Worm (Caenorhabditis elegans) whole organism, young adult: ENCODE data around the gene Y54F10AM.8.

ENCODE experiments used
- D2030.7 ChIP-seq: fragments of 200-800 bp; sonication (Bioruptor generic); IDR thresholded peaks from 2 replicates; pipeline ENCODE4 v1.3.6; 2022; ENCODE audit warnings: missing genetic modification reagents, missing genetic modification characterization, missing compliant biosample characterization
- F57C9.4 ChIP-seq: sonication (generic microtip); optimal IDR thresholded peaks from 2 replicates; lab custom pipeline; 2017; ENCODE audit warnings: mild to moderate bottlenecking, missing genetic modification characterization, missing compliant biosample characterization
- K12H6.12 ChIP-seq: fragments of 200-800 bp; sonication (Bioruptor generic); optimal IDR thresholded peaks from 2 replicates; lab custom pipeline; 2018; ENCODE audit warnings: mild to moderate bottlenecking, missing genetic modification characterization, missing compliant biosample characterization
- Y79H2A.3 ChIP-seq: fragments of 200-800 bp; sonication (Bioruptor generic); conservative IDR thresholded peaks from 2 replicates; pipeline ENCODE4 v1.3.6; 2022; ENCODE audit warnings: missing genetic modification reagents, missing genetic modification characterization, missing compliant biosample characterization
- attf-6 ChIP-seq: fragments of 200-800 bp; sonication (Bioruptor generic); IDR thresholded peaks from 2 replicates; pipeline ENCODE4 v1.3.6; 2022; ENCODE audit warnings: missing genetic modification reagents, missing genetic modification characterization, missing compliant biosample characterization
- dpl-1 ChIP-seq: fragments of 150-350 bp; optimal IDR thresholded peaks from 2 replicates; lab custom pipeline; 2014; ENCODE audit warnings: missing biosample characterization, missing genetic modification reagents, missing genetic modification characterization
- lsl-1 ChIP-seq: fragments of 200-800 bp; sonication (Bioruptor generic); optimal IDR thresholded peaks from 2 replicates; lab custom pipeline; 2018; ENCODE audit warnings: mild to moderate bottlenecking, missing genetic modification characterization, moderate library complexity, missing compliant biosample characterization
- mes-4 ChIP-seq: sonication (generic microtip); optimal IDR thresholded peaks from 2 replicates; lab custom pipeline; 2016; ENCODE audit warnings: missing genotype, missing genetic modification characterization, missing compliant biosample characterization
- nfya-2 ChIP-seq: fragments of 200-800 bp; sonication (Bioruptor generic); IDR thresholded peaks from 2 replicates; pipeline ENCODE4 v1.3.6; 2022; ENCODE audit warnings: missing genetic modification reagents, missing genetic modification characterization, missing compliant biosample characterization
- snpc-3.4 ChIP-seq: sonication (generic microtip); optimal IDR thresholded peaks from 2 replicates; lab custom pipeline; 2017; ENCODE audit warnings: missing genetic modification characterization, mild to moderate bottlenecking, missing compliant biosample characterization, antibody characterized with exemption, moderate library complexity, missing genotype, missing genetic modification reagents
- zim-3 ChIP-seq: sonication (generic microtip); optimal IDR thresholded peaks from 2 replicates; lab custom pipeline; 2017; ENCODE audit warnings: mild to moderate bottlenecking, missing genetic modification characterization, moderate library complexity, missing compliant biosample characterization
- ztf-6 ChIP-seq: fragments of 200-800 bp; sonication (Bioruptor generic); IDR thresholded peaks from 2 replicates; pipeline ENCODE4 v1.3.6; 2022; ENCODE audit warnings: missing genetic modification reagents, missing genetic modification characterization, missing compliant biosample characterization

DNA sequence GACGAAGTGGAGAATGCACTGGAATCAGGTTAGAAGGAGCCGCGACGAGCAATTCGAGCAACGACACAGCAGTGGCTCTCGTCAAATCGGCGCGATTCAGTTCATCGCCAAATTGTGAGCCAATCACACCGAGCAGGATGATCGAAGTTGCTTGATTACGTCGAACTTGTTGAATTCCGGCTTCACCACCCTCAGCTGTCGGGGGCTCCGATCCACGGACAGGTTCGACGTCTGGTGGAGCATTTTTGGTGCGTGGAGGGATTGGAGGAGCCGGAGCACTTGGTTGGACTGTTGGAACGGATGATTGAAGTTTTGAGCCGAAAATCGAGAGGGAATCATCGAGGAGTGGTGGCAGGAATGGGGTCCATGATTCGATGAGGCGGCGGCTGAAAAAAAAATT is 7.7 kb upstream of the Y54F10AM.8 start:
- no peak for TF ChIP-seq mes-4 (tag; lab: Kevin White, UChicago)
- no peak for TF ChIP-seq zim-3 (tag; lab: Kevin White, UChicago)
- no peak for TF ChIP-seq ztf-6 (GFP tag; lab: Robert Waterston, UW)
- no peak for TF ChIP-seq D2030.7
- no peak for TF ChIP-seq nfya-2
- no peak for TF ChIP-seq lsl-1 (GFP tag; lab: Kevin White, UChicago)
- TF ChIP-seq attf-6, result no peak
- TF ChIP-seq snpc-3.4 (tag; lab: Kevin White, UChicago), result no peak
- TF ChIP-seq K12H6.12 (tag; lab: Kevin White, UChicago), result no peak
- no peak for TF ChIP-seq Y79H2A.3 (GFP tag; lab: Robert Waterston, UW)
- no peak for TF ChIP-seq F57C9.4 (tag; lab: Kevin White, UChicago)
- no peak for TF ChIP-seq dpl-1 (GFP tag; lab: Kevin White, UChicago)
